Worm (Caenorhabditis elegans): ENCODE data around the gene mtrr-1.

Gene mtrr-1

ce11 chrII:9246648-9247047 lies 39.1 kb upstream of the mtrr-1 start, which contains the start of gene T26C5.5:
Gene T26C5.5, minus strand, starts transcription at chrII:9246748.
- TF ChIP-seq sma-3 (GFP tag; optimal IDR thresholded peaks at IDR 0.05): no peak
- no peak for TF ChIP-seq nhr-25 (tag; optimal IDR thresholded peaks at IDR 0.05)
- TF ChIP-seq dmd-4 (tag; optimal IDR thresholded peaks at IDR 0.05): no peak
- no peak for TF ChIP-seq nhr-21 (tag; optimal IDR thresholded peaks at IDR 0.05)
- no peak for TF ChIP-seq ceh-16 (tag; optimal IDR thresholded peaks at IDR 0.05)
- no peak for TF ChIP-seq nhr-237 (tag; optimal IDR thresholded peaks at IDR 0.05)
- TF ChIP-seq nhr-23 (tag; optimal IDR thresholded peaks at IDR 0.05): no peak
- no peak for TF ChIP-seq unc-55 (GFP tag; optimal IDR thresholded peaks at IDR 0.05)
- no peak for TF ChIP-seq C34F6.9 (tag; optimal IDR thresholded peaks at IDR 0.05)
- no peak for TF ChIP-seq skn-1 (tag; optimal IDR thresholded peaks at IDR 0.05)
- no peak for TF ChIP-seq egl-27 (tag; optimal IDR thresholded peaks at IDR 0.05)

- no peak for TF ChIP-seq egl-27 (tag; optimal IDR thresholded peaks at IDR 0.05)
- TF ChIP-seq nhr-12 (tag; optimal IDR thresholded peaks at IDR 0.05): no peak
- no peak for TF ChIP-seq nhr-10 (tag; optimal IDR thresholded peaks at IDR 0.05)
These were observed 35.4 kb upstream of the mtrr-1 start, which contains the start of gene T26C5.4 for ce11 chrII:9250422-9250821. Gene T26C5.4, minus strand, starts transcription at chrII:9250522.

- TF ChIP-seq peb-1 (tag; optimal IDR thresholded peaks at IDR 0.05): no peak
- no peak for TF ChIP-seq sem-4 (tag; optimal IDR thresholded peaks at IDR 0.05)
- no peak for TF ChIP-seq R02D3.7 (tag; optimal IDR thresholded peaks at IDR 0.05)
- peak; percentile 65 for TF ChIP-seq nhr-25 (tag; optimal IDR thresholded peaks at IDR 0.05)
- TF ChIP-seq blmp-1 (tag; optimal IDR thresholded peaks at IDR 0.05; ENCODE audit: insufficient read depth): peak; percentile 86
- TF ChIP-seq mdl-1 (tag; optimal IDR thresholded peaks at IDR 0.05): no peak
- TF ChIP-seq snpc-4 (tag; optimal IDR thresholded peaks at IDR 0.05): no peak
- TF ChIP-seq fos-1 (tag; optimal IDR thresholded peaks at IDR 0.05): no peak
- no peak for TF ChIP-seq mab-5 (tag; optimal IDR thresholded peaks at IDR 0.05)
These were observed 34.2 kb upstream of the mtrr-1 start for ce11 chrII:9251529-9251928.

- no peak for TF ChIP-seq sma-9 (GFP tag; optimal IDR thresholded peaks at IDR 0.05)
- no peak for TF ChIP-seq sma-9 (tag; optimal IDR thresholded peaks at IDR 0.05)
- no peak for TF ChIP-seq unc-39 (tag; optimal IDR thresholded peaks at IDR 0.05)
- TF ChIP-seq R02D3.7 (tag; optimal IDR thresholded peaks at IDR 0.05): no peak
- TF ChIP-seq lin-13 (GFP tag; optimal IDR thresholded peaks at IDR 0.05): no peak
- TF ChIP-seq nhr-11 (tag; optimal IDR thresholded peaks at IDR 0.05): no peak
- TF ChIP-seq crh-2 (tag; optimal IDR thresholded peaks at IDR 0.05): no peak
- no peak for TF ChIP-seq ztf-1 (GFP tag; conservative IDR thresholded peaks at IDR 0.05)
- TF ChIP-seq gmeb-1 (tag; optimal IDR thresholded peaks at IDR 0.05): no peak
- no peak for TF ChIP-seq elt-1 (tag; optimal IDR thresholded peaks at IDR 0.05)
- no peak for TF ChIP-seq zag-1 (tag; optimal IDR thresholded peaks at IDR 0.05)
- no peak for TF ChIP-seq unc-55 (GFP tag; optimal IDR thresholded peaks at IDR 0.05)
- no peak for TF ChIP-seq dmd-4 (tag; optimal IDR thresholded peaks at IDR 0.05)
- no peak for TF ChIP-seq sem-4 (tag; optimal IDR thresholded peaks at IDR 0.05)
- TF ChIP-seq nhr-6 (tag; optimal IDR thresholded peaks at IDR 0.05): no peak
- TF ChIP-seq nhr-237 (tag; optimal IDR thresholded peaks at IDR 0.05): no peak
- no peak for TF ChIP-seq nhr-10 (tag; optimal IDR thresholded peaks at IDR 0.05)
- no peak for TF ChIP-seq mab-5 (tag; optimal IDR thresholded peaks at IDR 0.05)
These were observed 31.6 kb upstream of the mtrr-1 start, which contains the start of gene nlp-82 for ce11 chrII:9254187-9254586. Gene nlp-82, minus strand, starts transcription at chrII:9254287.

ce11 chrII:9258034-9258556 lies 27.7 kb upstream of the mtrr-1 start:
- TF ChIP-seq nhr-10 (tag; optimal IDR thresholded peaks at IDR 0.05): no peak
- no peak for TF ChIP-seq lin-39 (tag; optimal IDR thresholded peaks at IDR 0.05)
- no peak for TF ChIP-seq ztf-4 (tag; optimal IDR thresholded peaks at IDR 0.05)

- TF ChIP-seq sma-9 (GFP tag; optimal IDR thresholded peaks at IDR 0.05) (no peak), sma-9 (tag; optimal IDR thresholded peaks at IDR 0.05) (no peak)
These were observed 27.2 kb upstream of the mtrr-1 start for ce11 chrII:9258566-9258965.

Measured in whole organism, L2 larva.